Fruit fly (Drosophila melanogaster) whole organism, adult: ENCODE measurements around the gene CG44194.

ENCODE experiments used
- CG11617 ChIP-seq: fragments of 200-800 bp; sonication (Bioruptor generic); optimal IDR thresholded peaks from 2 replicates; lab custom pipeline; 2017; ENCODE audit warnings: mild to moderate bottlenecking, missing biosample characterization, missing genetic modification reagents, missing genetic modification characterization
- CG12768 ChIP-seq: fragments of 200-800 bp; sonication (Bioruptor generic); optimal IDR thresholded peaks from 2 replicates; lab custom pipeline; 2017; ENCODE audit warnings: missing biosample characterization, missing genetic modification characterization, mild to moderate bottlenecking, moderate library complexity, missing genetic modification reagents
- CG14711 ChIP-seq: fragments of 200-800 bp; sonication (Bioruptor generic); optimal IDR thresholded peaks from 2 replicates; lab custom pipeline; 2018; ENCODE audit warnings: missing biosample characterization, mild to moderate bottlenecking, missing genetic modification characterization, moderate library complexity
- CG1620 ChIP-seq: fragments of 200-800 bp; sonication (Bioruptor generic); optimal IDR thresholded peaks from 2 replicates; lab custom pipeline; 2016; ENCODE audit warnings: missing biosample characterization, missing genetic modification characterization
- CG33017 ChIP-seq: fragments of 200-800 bp; sonication (Bioruptor generic); optimal IDR thresholded peaks from 2 replicates; lab custom pipeline; 2018; ENCODE audit warnings: missing biosample characterization, mild to moderate bottlenecking, missing genetic modification characterization, moderate library complexity
- CG5204 ChIP-seq: fragments of 200-800 bp; sonication (Bioruptor generic); optimal IDR thresholded peaks from 2 replicates; lab custom pipeline; 2016; ENCODE audit warnings: missing biosample characterization, missing genetic modification characterization
- CG7045 ChIP-seq: fragments of 200-800 bp; sonication (Bioruptor generic); optimal IDR thresholded peaks from 2 replicates; lab custom pipeline; 2017; ENCODE audit warnings: missing biosample characterization, mild to moderate bottlenecking, missing genetic modification characterization
- CG7101 ChIP-seq: fragments of 200-800 bp; sonication (Bioruptor generic); optimal IDR thresholded peaks from 2 replicates; lab custom pipeline; 2018; ENCODE audit warnings: missing biosample characterization, mild to moderate bottlenecking, missing genetic modification characterization, moderate library complexity
- Clk ChIP-seq: fragments of 200-800 bp; sonication (Bioruptor generic); optimal IDR thresholded peaks from 2 replicates; lab custom pipeline; 2017; ENCODE audit warnings: missing biosample characterization, missing genetic modification characterization
- Crg-1 ChIP-seq: fragments of 200-800 bp; sonication (Bioruptor generic); optimal IDR thresholded peaks from 2 replicates; lab custom pipeline; 2016; ENCODE audit warnings: missing biosample characterization, missing genetic modification characterization
- Hr96 ChIP-seq: fragments of 200-800 bp; sonication (Bioruptor generic); optimal IDR thresholded peaks from 2 replicates; lab custom pipeline; 2016; ENCODE audit warnings: missing biosample characterization, missing genetic modification characterization
- Mnt ChIP-seq: fragments of 200-800 bp; sonication (Bioruptor generic); optimal IDR thresholded peaks from 2 replicates; lab custom pipeline; 2016; ENCODE audit warnings: missing biosample characterization, mild to moderate bottlenecking, missing genetic modification characterization
- bab1 ChIP-seq: fragments of 200-800 bp; sonication (Bioruptor generic); optimal IDR thresholded peaks from 3 replicates; lab custom pipeline; 2019; ENCODE audit warnings: missing biosample characterization, mild to moderate bottlenecking, missing genetic modification characterization, moderate library complexity
- cic ChIP-seq: fragments of 200-800 bp; sonication (Bioruptor generic); optimal IDR thresholded peaks from 2 replicates; lab custom pipeline; 2017; ENCODE audit warnings: missing biosample characterization, mild to moderate bottlenecking, missing genetic modification characterization, moderate library complexity
- cnc ChIP-seq, 2 experiments: fragments of >200 bp; optimal IDR thresholded peaks; 2 replicates each; lab custom pipeline; 2017
- kay ChIP-seq: fragments of 200-800 bp; sonication (Bioruptor generic); peaks from one replicate; lab custom pipeline; 2016; ENCODE audit warnings: missing biosample characterization, missing genetic modification characterization, borderline replicate concordance
- ovo ChIP-seq: fragments of 200-800 bp; sonication (Bioruptor generic); optimal IDR thresholded peaks from 2 replicates; lab custom pipeline; 2016; ENCODE audit warnings: missing biosample characterization, missing genetic modification characterization
- pad ChIP-seq: fragments of 200-800 bp; sonication (Bioruptor generic); optimal IDR thresholded peaks from 3 replicates; lab custom pipeline; 2017; ENCODE audit warnings: missing biosample characterization, missing genetic modification characterization, mild to moderate bottlenecking, moderate library complexity, missing genetic modification reagents
- tj ChIP-seq: fragments of 200-800 bp; sonication (Bioruptor generic); optimal IDR thresholded peaks from 3 replicates; lab custom pipeline; 2017; ENCODE audit warnings: missing biosample characterization, mild to moderate bottlenecking, missing genetic modification characterization, moderate library complexity
- toe ChIP-seq: fragments of 200-800 bp; sonication (Bioruptor generic); optimal IDR thresholded peaks from 2 replicates; lab custom pipeline; 2016; ENCODE audit warnings: missing biosample characterization, missing genetic modification characterization

The CG44194 gene

dm6 chr3R:13009595-13009994 lies 12.1 kb upstream of the CG44194 start, which contains the start of gene CG11656:
TSS of gene CG11656 (plus strand) at chr3R:13009895.
- TF ChIP-seq pad (GFP tag; lab: Kevin White, UChicago) (no peak), tj (GFP tag; lab: Kevin White, UChicago) (no peak), bab1 (GFP tag; lab: Kevin White, UChicago) (no peak), cnc (optimal IDR thresholded peaks at IDR 0.05; lab: Kevin White, UChicago) (no peak), Clk (GFP tag; lab: Kevin White, UChicago) (no peak)

DNA sequence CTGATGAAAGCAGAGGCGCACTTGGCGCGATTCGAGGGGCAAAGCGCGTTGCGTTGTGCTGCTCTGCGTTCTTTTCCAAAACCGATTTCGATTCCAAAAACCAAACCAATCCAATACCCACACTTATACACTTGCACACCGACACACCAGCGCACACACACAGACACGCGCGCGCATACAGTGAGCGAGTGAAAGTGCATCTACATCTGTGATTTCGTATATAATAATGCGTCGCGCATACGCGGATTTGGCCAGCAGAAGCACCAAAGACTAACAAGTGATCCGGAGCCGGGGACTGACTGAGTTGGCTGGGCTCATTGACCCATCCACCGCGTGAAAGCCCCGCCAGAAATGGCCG lies 687 bp upstream of the CG44194 start:
- TF ChIP-seq CG5204 (GFP tag; lab: Kevin White, UChicago) (no peak), CG1620 (no peak), CG7045 (GFP tag; lab: Kevin White, UChicago) (no peak), tj (GFP tag; lab: Kevin White, UChicago) (no peak), CG12768 (GFP tag; lab: Kevin White, UChicago) (no peak), cnc (optimal IDR thresholded peaks at IDR 0.05; lab: Kevin White, UChicago) (no peak), CG7101 (no peak), cic (no peak), Clk (GFP tag; lab: Kevin White, UChicago) (no peak), CG14711 (no peak), Hr96 (GFP tag; lab: Kevin White, UChicago) (no peak), Crg-1 (GFP tag; lab: Kevin White, UChicago) (no peak), CG33017 (no peak), toe (GFP tag; lab: Kevin White, UChicago) (no peak), bab1 (GFP tag; lab: Kevin White, UChicago) (no peak), ovo (GFP tag; lab: Kevin White, UChicago) (no peak), Mnt (GFP tag; lab: Kevin White, UChicago) (no peak)

- TF ChIP-seq bab1 (GFP tag; lab: Kevin White, UChicago) (peak; percentile 44), CG33017 (no peak)
These were observed 2.0 kb downstream of the CG44194 start, which contains the start of gene CG7488 for dm6 chr3R:12995522-12995921. TSS of gene CG7488 (plus strand) at chr3R:12995620.

- TF ChIP-seq CG5204 (GFP tag; lab: Kevin White, UChicago) = no peak
- TF ChIP-seq tj (GFP tag; lab: Kevin White, UChicago) = no peak
- no peak for TF ChIP-seq ovo (GFP tag; lab: Kevin White, UChicago)
- no peak for TF ChIP-seq CG7101
- no peak for TF ChIP-seq CG11617
- TF ChIP-seq CG33017 = no peak
These were observed 2.5 kb downstream of the CG44194 start, which contains the start of gene yellow-f2 for dm6 chr3R:12995047-12995446. TSS of gene yellow-f2 (minus strand) at chr3R:12995147.

DNA sequence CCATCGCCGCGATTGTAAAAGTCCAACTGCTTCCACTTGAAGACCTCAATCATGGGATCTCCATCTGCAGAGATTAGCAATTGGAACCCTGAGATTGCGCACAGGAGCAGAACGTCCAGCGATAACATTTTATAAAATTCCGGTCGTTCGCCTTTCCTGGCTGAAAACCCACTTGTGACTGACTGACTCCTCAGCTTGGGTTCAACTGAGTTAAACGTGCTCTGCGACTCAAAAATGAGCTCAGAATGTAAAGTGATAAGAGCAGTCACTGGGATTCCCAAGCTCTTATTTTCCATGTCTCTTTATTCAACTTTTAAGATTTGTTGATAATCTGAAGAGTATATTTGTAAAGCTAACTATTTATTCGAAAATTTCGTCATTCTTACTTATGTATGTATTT lies 4.5 kb downstream of the CG44194 start, which contains the start of gene yellow-f:
Gene yellow-f (minus strand): TSS at position 184 of the 400 bp plus-strand sequence.
- no peak for TF ChIP-seq Crg-1 (GFP tag; lab: Kevin White, UChicago)
- TF ChIP-seq Hr96 (GFP tag; lab: Kevin White, UChicago) = no peak
- TF ChIP-seq ovo (GFP tag; lab: Kevin White, UChicago) = no peak
- TF ChIP-seq kay (GFP tag; lab: Kevin White, UChicago) = no peak
- TF ChIP-seq CG5204 (GFP tag; lab: Kevin White, UChicago) = no peak
- no peak for TF ChIP-seq CG7101

dm6 chr3R:12988411-12988810 lies 9.1 kb downstream of the CG44194 start, which contains the start of gene CG14383:
TSS of gene CG14383 (minus strand) at chr3R:12988511.
- TF ChIP-seq pad (GFP tag; lab: Kevin White, UChicago) (no peak), kay (GFP tag; lab: Kevin White, UChicago) (no peak), Clk (GFP tag; lab: Kevin White, UChicago) (no peak), CG14711 (no peak), CG12768 (GFP tag; lab: Kevin White, UChicago) (no peak), bab1 (GFP tag; lab: Kevin White, UChicago) (no peak), toe (GFP tag; lab: Kevin White, UChicago) (no peak), cic (no peak), Crg-1 (GFP tag; lab: Kevin White, UChicago) (no peak), Mnt (GFP tag; lab: Kevin White, UChicago) (no peak), CG11617 (no peak), tj (GFP tag; lab: Kevin White, UChicago) (no peak), CG7045 (GFP tag; lab: Kevin White, UChicago) (no peak), ovo (GFP tag; lab: Kevin White, UChicago) (no peak), CG33017 (no peak), Hr96 (GFP tag; lab: Kevin White, UChicago) (no peak)

DNA sequence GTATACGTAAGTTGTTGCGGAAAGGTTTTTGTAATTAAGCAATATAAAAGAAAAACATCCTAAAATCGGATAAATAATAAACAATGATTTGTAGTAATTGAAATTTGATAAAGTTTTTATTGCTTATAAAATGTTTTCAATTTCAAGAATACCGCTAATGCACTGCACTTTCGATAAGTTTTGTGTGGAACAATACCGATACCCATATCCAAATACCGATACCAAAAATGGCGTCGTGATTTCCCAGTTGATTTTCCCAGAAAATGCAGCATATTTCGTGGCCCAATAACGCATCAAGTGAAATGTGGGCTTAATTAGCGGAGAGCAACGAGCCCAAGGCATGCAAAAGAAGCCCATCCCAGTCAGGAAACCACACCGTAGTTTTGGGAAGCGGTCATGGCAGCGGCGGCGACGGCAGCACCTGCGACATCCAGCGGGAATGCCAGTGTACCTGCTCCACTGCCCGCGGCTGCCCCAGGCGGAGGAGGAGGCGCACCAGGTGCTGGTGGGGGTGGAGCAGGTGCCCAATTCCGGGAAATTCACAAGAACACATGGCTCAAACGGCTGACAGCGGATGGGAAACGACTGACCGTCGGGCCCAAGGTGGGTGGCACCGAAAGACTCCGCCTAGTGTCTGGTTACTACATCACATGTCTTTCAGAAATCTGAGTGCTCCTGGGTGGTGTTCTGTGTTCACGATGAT lies 11.5 kb downstream of the CG44194 start, which contains the start of gene CG31342:
Gene CG31342 (plus strand): TSS at position 214 of the 703 bp plus-strand sequence.
- TF ChIP-seq Mnt (GFP tag; lab: Kevin White, UChicago) (no peak), CG11617 (peak; percentile 34), ovo (GFP tag; lab: Kevin White, UChicago) (no peak), CG12768 (GFP tag; lab: Kevin White, UChicago) (no peak), CG5204 (GFP tag; lab: Kevin White, UChicago) (no peak), CG7045 (GFP tag; lab: Kevin White, UChicago) (peak; percentile 40), CG1620 (no peak), cnc (optimal IDR thresholded peaks at IDR 0.05; lab: Kevin White, UChicago) (no peak), CG14711 (peak; percentile 59), Crg-1 (GFP tag; lab: Kevin White, UChicago) (no peak), bab1 (GFP tag; lab: Kevin White, UChicago) (peak; percentile 70), tj (GFP tag; lab: Kevin White, UChicago) (peak; percentile 5), Hr96 (GFP tag; lab: Kevin White, UChicago) (no peak), CG7101 (peak; percentile 59), CG33017 (peak; percentile 50), kay (GFP tag; lab: Kevin White, UChicago) (no peak), cic (no peak), Clk (GFP tag; lab: Kevin White, UChicago) (no peak), pad (GFP tag; lab: Kevin White, UChicago) (no peak), toe (GFP tag; lab: Kevin White, UChicago) (no peak)
